Worm (Caenorhabditis elegans) whole organism, L1 larva: ENCODE data around the gene sre-10.

Experiments
- C04F5.9 ChIP-seq: sonication (generic microtip); optimal IDR thresholded peaks from 2 replicates; lab custom pipeline; 2016; ENCODE audit warnings: missing genetic modification characterization, missing compliant biosample characterization
- C34B4.2 ChIP-seq: sonication (generic microtip); optimal IDR thresholded peaks from 2 replicates; lab custom pipeline; 2017; ENCODE audit warnings: mild to moderate bottlenecking, missing genetic modification characterization, missing compliant biosample characterization
- F16B12.6 ChIP-seq: fragments of 150-350 bp; optimal IDR thresholded peaks from 2 replicates; lab custom pipeline; 2014; ENCODE audit warnings: missing biosample characterization, missing genetic modification characterization
- aly-2 ChIP-seq: fragments of 150-350 bp; optimal IDR thresholded peaks from 2 replicates; lab custom pipeline; 2014; ENCODE audit warnings: missing biosample characterization, missing genetic modification characterization
- ceh-63 ChIP-seq: fragments of 200-800 bp; sonication (Bioruptor generic); optimal IDR thresholded peaks from 2 replicates; lab custom pipeline; 2018; ENCODE audit warnings: mild to moderate bottlenecking, missing genetic modification characterization, missing compliant biosample characterization
- ceh-8 ChIP-seq: fragments of 200-800 bp; sonication (Bioruptor generic); optimal IDR thresholded peaks from 2 replicates; lab custom pipeline; 2018; ENCODE audit warnings: mild to moderate bottlenecking, missing genetic modification characterization, moderate library complexity, missing compliant biosample characterization
- ceh-82 ChIP-seq, 3 experiments: fragments of 150-350 bp in 1 of 3; sonication (generic microtip) in 2 of 3; optimal IDR thresholded peaks; 2 replicates each; lab custom pipeline; 2014 to 2017; ENCODE audit warnings: missing biosample characterization in 3 of 3, missing genetic modification characterization in 3 of 3
- ceh-88 ChIP-seq: fragments of 200-800 bp; sonication (Bioruptor generic); IDR thresholded peaks from 2 replicates; pipeline ENCODE4 v1.3.6; 2022; ENCODE audit warnings: missing genetic modification characterization, missing compliant biosample characterization
- ceh-90 ChIP-seq: sonication (generic microtip); optimal IDR thresholded peaks from 2 replicates; lab custom pipeline; 2016; ENCODE audit warnings: missing genetic modification characterization, missing compliant biosample characterization
- elt-2 ChIP-seq: sonication (generic microtip); optimal IDR thresholded peaks from 2 replicates; lab custom pipeline; 2016; ENCODE audit warnings: missing genetic modification characterization, mild to moderate bottlenecking, inconsistent platforms, missing compliant biosample characterization, missing genetic modification reagents
- fkh-10 ChIP-seq: sonication (generic microtip); optimal IDR thresholded peaks from 2 replicates; lab custom pipeline; 2017; ENCODE audit warnings: missing biosample characterization, missing genetic modification reagents, missing genetic modification characterization
- grh-1 ChIP-seq: fragments of 200-800 bp; sonication (Bioruptor generic); IDR thresholded peaks from 2 replicates; pipeline ENCODE4 v1.3.6; 2022; ENCODE audit warnings: missing genetic modification reagents, missing genetic modification characterization, missing compliant biosample characterization
- hlh-17 ChIP-seq: fragments of 200-800 bp; sonication (Bioruptor generic); optimal IDR thresholded peaks from 2 replicates; lab custom pipeline; 2018; ENCODE audit warnings: missing genetic modification characterization, mild to moderate bottlenecking, missing compliant biosample characterization, moderate library complexity, borderline replicate concordance
- hlh-4 ChIP-seq: sonication (generic microtip); optimal IDR thresholded peaks from 2 replicates; lab custom pipeline; 2016; ENCODE audit warnings: mild to moderate bottlenecking, missing genetic modification characterization, missing compliant biosample characterization
- hpl-2 ChIP-seq: fragments of 150-350 bp; optimal IDR thresholded peaks from 2 replicates; lab custom pipeline; 2014; ENCODE audit warnings: missing biosample characterization, missing genetic modification reagents, missing genetic modification characterization
- isw-1 ChIP-seq: fragments of 200-800 bp; sonication (Bioruptor generic); IDR thresholded peaks from 2 replicates; pipeline ENCODE4 v1.3.6; 2022; ENCODE audit warnings: missing genetic modification characterization, missing compliant biosample characterization
- jun-1 ChIP-seq: fragments of 150-350 bp; optimal IDR thresholded peaks from 2 replicates; lab custom pipeline; 2014; ENCODE audit warnings: missing biosample characterization, missing genetic modification reagents, missing genetic modification characterization
- lin-14 ChIP-seq: fragments of 200-800 bp; sonication (Bioruptor generic); optimal IDR thresholded peaks from 2 replicates; lab custom pipeline; 2018; ENCODE audit warnings: mild to moderate bottlenecking, missing genetic modification characterization, moderate library complexity, missing compliant biosample characterization
- lir-3 ChIP-seq: sonication (generic microtip); optimal IDR thresholded peaks from 2 replicates; lab custom pipeline; 2016; ENCODE audit warnings: mild to moderate bottlenecking, missing genetic modification characterization, moderate library complexity, missing compliant biosample characterization; ENCODE audit not compliant: poor library complexity
- lsy-2 ChIP-seq, 2 experiments: fragments of 150-350 bp; optimal IDR thresholded peaks; 2 replicates each; lab custom pipeline; 2014; ENCODE audit warnings: missing biosample characterization in 2 of 2, missing genetic modification characterization in 2 of 2
- mdl-1 ChIP-seq, 2 experiments: fragments of 150-350 bp; optimal IDR thresholded peaks; 2 replicates each; lab custom pipeline; 2014 to 2017; ENCODE audit warnings: missing biosample characterization in 2 of 2, missing genetic modification characterization in 2 of 2, inconsistent platforms in 1 of 2
- mef-2 ChIP-seq: fragments of 150-350 bp; optimal IDR thresholded peaks from 2 replicates; lab custom pipeline; 2014; ENCODE audit warnings: missing biosample characterization, missing genetic modification characterization
- nhr-12 ChIP-seq: sonication (generic microtip); optimal IDR thresholded peaks from 2 replicates; lab custom pipeline; 2017; ENCODE audit warnings: missing biosample characterization, missing genetic modification characterization
- nhr-19 ChIP-seq: fragments of 200-800 bp; sonication (Bioruptor generic); conservative IDR thresholded peaks from 2 replicates; pipeline ENCODE4 v1.3.6; 2022; ENCODE audit warnings: missing genetic modification characterization, missing compliant biosample characterization
- nhr-71 ChIP-seq: sonication (generic microtip); optimal IDR thresholded peaks from 2 replicates; lab custom pipeline; 2016; ENCODE audit warnings: mild to moderate bottlenecking, missing genetic modification characterization, moderate library complexity, missing compliant biosample characterization
- nhr-77 ChIP-seq: fragments of 150-350 bp; optimal IDR thresholded peaks from 2 replicates; lab custom pipeline; 2014; ENCODE audit warnings: missing biosample characterization, missing genetic modification characterization
- nhr-84 ChIP-seq: sonication (generic microtip); optimal IDR thresholded peaks from 2 replicates; lab custom pipeline; 2017; ENCODE audit warnings: missing biosample characterization, missing genetic modification characterization
- nhr-85 ChIP-seq: sonication (generic microtip); peaks from one replicate; lab custom pipeline; 2016; ENCODE audit warnings: missing genetic modification characterization, inconsistent platforms, missing compliant biosample characterization
- nhr-90 ChIP-seq: sonication (generic microtip); optimal IDR thresholded peaks from 2 replicates; lab custom pipeline; 2016; ENCODE audit warnings: mild to moderate bottlenecking, missing genetic modification characterization, missing compliant biosample characterization; ENCODE audit not compliant: poor library complexity
- pax-3 ChIP-seq: fragments of 200-800 bp; sonication (Bioruptor generic); optimal IDR thresholded peaks from 2 replicates; lab custom pipeline; 2018; ENCODE audit warnings: mild to moderate bottlenecking, missing genetic modification characterization, moderate library complexity, missing compliant biosample characterization
- pqm-1 ChIP-seq: sonication (generic microtip); optimal IDR thresholded peaks from 3 replicates; lab custom pipeline; 2017; ENCODE audit warnings: missing biosample characterization, missing genetic modification characterization
- rnt-1 ChIP-seq: sonication (generic microtip); optimal IDR thresholded peaks from 2 replicates; lab custom pipeline; 2016; ENCODE audit warnings: mild to moderate bottlenecking, missing genetic modification characterization, moderate library complexity, missing compliant biosample characterization
- skn-1 ChIP-seq: fragments of 150-350 bp; optimal IDR thresholded peaks from 2 replicates; lab custom pipeline; 2014; ENCODE audit warnings: missing biosample characterization, missing genetic modification characterization
- unc-130 ChIP-seq: fragments of 150-350 bp; optimal IDR thresholded peaks from 2 replicates; lab custom pipeline; 2017; ENCODE audit warnings: missing biosample characterization, missing genetic modification characterization, inconsistent platforms
- zag-1 ChIP-seq: fragments of 150-350 bp; optimal IDR thresholded peaks from 2 replicates; lab custom pipeline; 2014; ENCODE audit warnings: missing biosample characterization, missing genetic modification characterization
- zip-4 ChIP-seq: fragments of 200-800 bp; sonication (Bioruptor generic); optimal IDR thresholded peaks from 2 replicates; lab custom pipeline; 2018; ENCODE audit warnings: mild to moderate bottlenecking, missing genetic modification characterization, moderate library complexity, missing compliant biosample characterization

sre-10 gene

DNA sequence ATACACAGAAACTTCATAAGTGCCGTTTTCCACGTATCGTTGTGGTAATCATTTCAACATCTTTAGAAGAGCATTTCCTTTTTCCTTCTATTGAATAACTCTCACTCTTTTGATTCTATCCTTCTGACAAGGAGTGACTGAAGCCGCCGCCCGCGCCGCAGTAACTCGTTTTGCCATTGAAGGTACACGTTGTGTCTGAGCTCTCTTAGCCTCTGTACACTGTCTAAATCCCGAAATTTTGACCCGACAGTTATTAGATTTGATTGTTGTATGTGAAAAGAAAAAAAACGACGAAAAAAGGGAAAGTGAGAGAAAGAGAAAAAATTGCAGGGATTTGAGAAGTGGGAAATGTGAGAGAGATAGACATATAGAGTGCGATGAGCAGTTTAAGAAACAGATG lies 21.1 kb upstream of the sre-10 start (continued):
- TF ChIP-seq ceh-90 (tag; lab: Kevin White, UChicago) (no peak), nhr-12 (tag; lab: Kevin White, UChicago) (no peak), lin-14 (GFP tag; lab: Kevin White, UChicago) (peak; percentile 79), fkh-10 (peak; percentile 89)

DNA sequence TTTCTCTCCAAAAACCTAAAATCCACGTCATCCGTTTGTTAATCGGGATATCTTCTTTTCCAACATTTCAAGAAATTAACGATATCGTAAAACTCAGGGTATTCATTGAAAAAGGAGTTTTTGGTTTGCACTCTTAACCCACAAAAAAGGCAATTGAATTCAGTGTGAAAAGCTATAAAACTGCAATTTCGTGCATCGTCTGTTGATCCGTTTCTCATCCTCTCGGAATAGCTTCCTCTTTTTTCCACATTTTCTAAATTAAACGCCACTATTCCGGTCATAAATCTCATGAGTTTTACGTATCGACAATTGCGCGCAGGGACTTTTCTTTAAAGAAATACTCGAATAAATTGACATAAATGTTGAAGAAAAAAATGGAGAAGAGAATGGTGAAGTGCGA lies 20.1 kb upstream of the sre-10 start:
- TF ChIP-seq isw-1 (GFP tag; lab: Robert Waterston, UW) (no peak), ceh-63 (GFP tag; lab: Kevin White, UChicago) (peak; percentile 84)
- TF ChIP-seq, all 84 proteins: peak for 1

DNA sequence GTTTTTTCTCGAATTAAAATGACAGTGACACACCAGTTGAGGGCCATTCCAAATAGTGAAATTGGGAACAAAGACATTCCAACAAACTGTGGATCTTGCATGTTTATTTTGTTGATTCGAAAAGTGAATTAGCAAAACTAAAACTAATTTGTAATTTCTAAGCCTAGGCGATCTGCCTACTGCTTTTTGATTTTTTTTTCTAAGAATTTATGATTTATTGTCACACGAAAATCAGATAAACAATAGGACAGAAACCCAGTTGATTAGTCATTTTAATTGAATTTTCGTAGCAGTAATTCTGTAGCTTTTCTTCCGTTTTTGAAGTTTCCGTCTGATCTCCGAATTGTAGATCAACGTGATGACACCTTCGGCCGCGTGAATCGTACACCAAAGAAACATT lies 13.6 kb upstream of the sre-10 start, which contains the start of gene srx-33:
TSS of gene srx-33 (minus strand) at position 101 of the 400 bp plus-strand sequence.
- TF ChIP-seq nhr-90 (tag; lab: Kevin White, UChicago) = no peak
- no peak for TF ChIP-seq mdl-1 (tag; optimal IDR thresholded peaks at IDR 0.05; lab: Kevin White, UChicago)
- no peak for TF ChIP-seq elt-2
- TF ChIP-seq jun-1 (tag; lab: Kevin White, UChicago) = no peak
- TF ChIP-seq nhr-19 (GFP tag; lab: Robert Waterston, UW) = no peak
- no peak for TF ChIP-seq lsy-2 (tag; optimal IDR thresholded peaks at IDR 0.05; lab: Kevin White, UChicago)
- no peak for TF ChIP-seq fkh-10
- TF ChIP-seq hlh-4 (tag; lab: Kevin White, UChicago) = no peak
- TF ChIP-seq zip-4 (GFP tag; lab: Kevin White, UChicago) = no peak
- no peak for TF ChIP-seq lir-3 (tag; lab: Kevin White, UChicago)
- TF ChIP-seq unc-130 = no peak
- TF ChIP-seq zag-1 (tag; lab: Kevin White, UChicago) = no peak
- no peak for TF ChIP-seq pqm-1 (tag; lab: Kevin White, UChicago)

DNA sequence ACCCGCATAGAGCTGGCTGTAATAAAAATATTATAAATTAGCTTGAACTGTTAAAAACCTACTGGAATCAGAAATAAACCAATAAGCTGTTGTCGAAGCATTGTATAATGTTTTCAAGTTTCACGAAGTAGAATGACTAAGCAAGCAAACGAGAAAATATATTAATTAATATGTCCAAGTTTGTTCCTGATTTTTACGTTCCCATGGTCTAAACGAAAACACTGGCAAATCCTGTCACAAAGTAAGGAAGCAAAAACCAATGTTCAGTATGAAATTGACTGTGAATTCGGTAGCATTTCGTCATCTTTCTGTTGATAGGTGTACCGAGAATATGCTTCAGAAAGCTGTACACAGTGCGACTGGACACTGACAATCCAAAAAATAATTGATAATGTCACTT lies 12.2 kb upstream of the sre-10 start, which contains the start of gene srx-34:
TSS of gene srx-34 (minus strand) at position 101 of the 400 bp plus-strand sequence.
- TF ChIP-seq aly-2 (tag; lab: Kevin White, UChicago) (no peak), zip-4 (GFP tag; lab: Kevin White, UChicago) (no peak), elt-2 (no peak), lin-14 (GFP tag; lab: Kevin White, UChicago) (no peak), nhr-19 (GFP tag; lab: Robert Waterston, UW) (no peak), fkh-10 (no peak), ceh-88 (GFP tag; lab: Robert Waterston, UW) (no peak), hlh-17 (GFP tag; lab: Kevin White, UChicago) (no peak), rnt-1 (tag; lab: Kevin White, UChicago) (no peak), unc-130 (no peak), ceh-8 (GFP tag; lab: Kevin White, UChicago) (no peak), zag-1 (tag; lab: Kevin White, UChicago) (no peak), hpl-2 (GFP tag; lab: Kevin White, UChicago) (no peak), C04F5.9 (tag; lab: Kevin White, UChicago) (no peak), nhr-12 (tag; lab: Kevin White, UChicago) (no peak), nhr-77 (tag; lab: Kevin White, UChicago) (no peak), nhr-84 (tag; lab: Kevin White, UChicago) (no peak), C34B4.2 (no peak), nhr-71 (tag; lab: Kevin White, UChicago) (no peak)
- TF ChIP-seq, all 84 proteins: peak for 0

DNA sequence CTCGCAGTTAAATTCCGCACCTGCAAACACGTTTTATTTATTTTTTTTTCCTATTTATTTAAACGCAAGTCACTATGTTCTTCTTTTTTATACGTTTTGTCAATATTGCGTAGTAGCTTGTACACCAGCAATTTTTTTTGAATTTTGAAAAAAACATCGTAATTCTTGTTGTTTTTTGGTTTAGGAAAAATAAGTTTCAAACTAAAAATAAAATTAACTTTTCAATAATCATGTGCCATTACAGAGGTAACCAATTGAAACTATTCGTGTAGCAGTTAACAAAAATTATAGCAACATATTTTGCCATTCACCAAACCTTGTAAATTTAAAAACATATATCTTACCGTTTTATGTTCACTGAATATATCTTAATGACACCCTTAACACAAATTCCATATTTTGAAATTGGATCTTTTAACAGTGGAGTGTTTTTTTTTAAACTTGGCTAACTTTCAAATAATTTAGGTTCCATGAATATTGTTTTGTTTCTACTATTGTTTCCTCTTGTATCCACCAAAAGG lies 9.1 kb upstream of the sre-10 start, which contains the start of gene lmd-5:
TSS of gene lmd-5 (plus strand) at position 471 of the 521 bp plus-strand sequence.
- no peak for TF ChIP-seq nhr-12 (tag; lab: Kevin White, UChicago)
- no peak for TF ChIP-seq pax-3
- no peak for TF ChIP-seq nhr-85 (tag; lab: Kevin White, UChicago)
- TF ChIP-seq elt-2 = no peak
- TF ChIP-seq mdl-1 (tag; optimal IDR thresholded peaks at IDR 0.05; lab: Kevin White, UChicago) = no peak
- TF ChIP-seq ceh-82 (tag; optimal IDR thresholded peaks at IDR 0.05; lab: Kevin White, UChicago) = no peak
- no peak for TF ChIP-seq hlh-4 (tag; lab: Kevin White, UChicago)
- no peak for TF ChIP-seq skn-1 (tag; lab: Kevin White, UChicago)
- no peak for TF ChIP-seq grh-1
- no peak for TF ChIP-seq F16B12.6
- no peak for TF ChIP-seq lin-14 (GFP tag; lab: Kevin White, UChicago)
- no peak for TF ChIP-seq zip-4 (GFP tag; lab: Kevin White, UChicago)
- TF ChIP-seq fkh-10 = no peak
- TF ChIP-seq C04F5.9 (tag; lab: Kevin White, UChicago) = no peak
- no peak for TF ChIP-seq ceh-90 (tag; lab: Kevin White, UChicago)
- TF ChIP-seq mef-2 (tag; lab: Kevin White, UChicago) = no peak
- TF ChIP-seq, all 84 proteins: peak for 0
